Worm (Caenorhabditis elegans) whole organism, L4 larva: ENCODE results near the gene F35H10.6.
A peak's percentile ranks its signal among the peaks of the same experiment; 100 is the strongest.

Experiments used
- D1046.2 ChIP-seq: fragments of 200-800 bp; sonication (Bioruptor generic); IDR thresholded peaks from 2 replicates; pipeline ENCODE4 v1.3.6; 2022; ENCODE audit warnings: missing genetic modification characterization, missing compliant biosample characterization
- F49E8.2 ChIP-seq: sonication (generic microtip); optimal IDR thresholded peaks from 2 replicates; lab custom pipeline; 2016; ENCODE audit warnings: missing compliant biosample characterization, mild to moderate bottlenecking, missing genetic modification characterization, borderline replicate concordance
- R02D3.7 ChIP-seq: fragments of 150-350 bp; sonication (generic microtip); optimal IDR thresholded peaks from 3 replicates; lab custom pipeline; 2014; ENCODE audit warnings: missing biosample characterization, missing genetic modification characterization
- T20F7.1 ChIP-seq: fragments of 200-800 bp; sonication (Bioruptor generic); optimal IDR thresholded peaks from 2 replicates; lab custom pipeline; 2018; ENCODE audit warnings: mild to moderate bottlenecking, missing genetic modification characterization, missing compliant biosample characterization
- T26A8.4 ChIP-seq: fragments of 200-800 bp; sonication (Bioruptor generic); IDR thresholded peaks from 2 replicates; pipeline ENCODE4 v1.3.6; 2022; ENCODE audit warnings: missing genetic modification characterization, missing compliant biosample characterization
- Y105C5A.15 ChIP-seq: fragments of 200-800 bp; sonication (Bioruptor generic); IDR thresholded peaks from 2 replicates; pipeline ENCODE4 v1.3.6; 2022; ENCODE audit warnings: missing genetic modification characterization, missing compliant biosample characterization
- Y48G9A.11 ChIP-seq: fragments of 200-800 bp; sonication (Bioruptor generic); IDR thresholded peaks from 2 replicates; pipeline ENCODE4 v1.3.6; 2022; ENCODE audit warnings: missing genetic modification reagents, missing genetic modification characterization, missing compliant biosample characterization
- Y75B8A.6 ChIP-seq: fragments of 200-800 bp; sonication (Bioruptor generic); IDR thresholded peaks from 2 replicates; pipeline ENCODE4 v1.3.6; 2022; ENCODE audit warnings: missing genetic modification reagents, missing genetic modification characterization, missing compliant biosample characterization
- ZK337.2 ChIP-seq: fragments of 200-800 bp; sonication (Bioruptor generic); IDR thresholded peaks from 2 replicates; pipeline ENCODE4 v1.3.6; 2022; ENCODE audit warnings: missing genetic modification reagents, missing genetic modification characterization, missing compliant biosample characterization
- aha-1 ChIP-seq: fragments of 150-350 bp; peaks from one replicate; lab custom pipeline; 2014; ENCODE audit warnings: missing biosample characterization, missing genetic modification characterization
- ceh-44 ChIP-seq: fragments of 200-800 bp; sonication (Bioruptor generic); IDR thresholded peaks from 2 replicates; pipeline ENCODE4 v1.3.6; 2022; ENCODE audit warnings: missing genetic modification reagents, missing genetic modification characterization, missing compliant biosample characterization
- ceh-62 ChIP-seq: sonication (generic microtip); optimal IDR thresholded peaks from 2 replicates; lab custom pipeline; 2017; ENCODE audit warnings: missing biosample characterization, missing genetic modification characterization
- cey-2 ChIP-seq: sonication (generic microtip); optimal IDR thresholded peaks from 3 replicates; lab custom pipeline; 2017; ENCODE audit warnings: missing genetic modification characterization, mild to moderate bottlenecking, missing compliant biosample characterization, antibody characterized with exemption, borderline replicate concordance; ENCODE audit not compliant: insufficient read depth
- dmd-6 ChIP-seq: fragments of 200-800 bp; sonication (Bioruptor generic); IDR thresholded peaks from 2 replicates; pipeline ENCODE4 v1.3.6; 2022; ENCODE audit warnings: missing genetic modification reagents, missing genetic modification characterization, missing compliant biosample characterization
- dmd-9 ChIP-seq: fragments of 200-800 bp; sonication (Bioruptor generic); IDR thresholded peaks from 2 replicates; pipeline ENCODE4 v1.3.6; 2022; ENCODE audit warnings: missing genetic modification reagents, missing genetic modification characterization, missing compliant biosample characterization
- dve-1 ChIP-seq: sonication (generic microtip); optimal IDR thresholded peaks from 2 replicates; lab custom pipeline; 2017; ENCODE audit warnings: antibody characterized with exemption, mild to moderate bottlenecking, missing genetic modification characterization, missing compliant biosample characterization; ENCODE audit not compliant: insufficient read depth
- egl-43 ChIP-seq: fragments of 200-800 bp; sonication (Bioruptor generic); IDR thresholded peaks from 2 replicates; pipeline ENCODE4 v1.3.6; 2022; ENCODE audit warnings: missing genetic modification reagents, missing genetic modification characterization, missing compliant biosample characterization
- fkh-10 ChIP-seq: fragments of 150-350 bp; optimal IDR thresholded peaks from 2 replicates; lab custom pipeline; 2014; ENCODE audit warnings: missing biosample characterization, missing genetic modification reagents, missing genetic modification characterization
- hif-1 ChIP-seq, 2 experiments: sonication (generic microtip); optimal IDR thresholded peaks; 2 replicates each; lab custom pipeline; 2016 to 2017; ENCODE audit warnings: missing compliant biosample characterization in 2 of 2, missing genetic modification characterization in 2 of 2, missing genetic modification reagents in 2 of 2, missing genotype in 2 of 2, mild to moderate bottlenecking in 1 of 2
- hlh-11 ChIP-seq: fragments of 200-800 bp; sonication (Bioruptor generic); optimal IDR thresholded peaks from 2 replicates; lab custom pipeline; 2018; ENCODE audit warnings: mild to moderate bottlenecking, missing genetic modification characterization, missing compliant biosample characterization
- lin-1 ChIP-seq: fragments of 200-800 bp; sonication (Bioruptor generic); IDR thresholded peaks from 2 replicates; pipeline ENCODE4 v1.3.6; 2022; ENCODE audit warnings: missing genetic modification reagents, missing genetic modification characterization, missing compliant biosample characterization
- lin-13 ChIP-seq: fragments of 150-350 bp; optimal IDR thresholded peaks from 2 replicates; lab custom pipeline; 2014; ENCODE audit warnings: missing biosample characterization, missing genetic modification reagents, missing genetic modification characterization
- lin-38 ChIP-seq: fragments of 200-800 bp; sonication (Bioruptor generic); IDR thresholded peaks from 2 replicates; pipeline ENCODE4 v1.3.6; 2022; ENCODE audit warnings: missing genetic modification reagents, missing genetic modification characterization, missing compliant biosample characterization
- lir-3 ChIP-seq: sonication (generic microtip); optimal IDR thresholded peaks from 2 replicates; lab custom pipeline; 2016; ENCODE audit warnings: mild to moderate bottlenecking, missing genetic modification characterization, missing compliant biosample characterization
- lsy-2 ChIP-seq, 2 experiments: fragments of 150-350 bp in 1 of 2; sonication (generic microtip) in 1 of 2; optimal IDR thresholded peaks; 2 replicates each; lab custom pipeline; 2014 to 2017; ENCODE audit warnings: missing biosample characterization in 2 of 2, missing genetic modification characterization in 2 of 2
- mdl-1 ChIP-seq, 2 experiments: fragments of 150-350 bp in 1 of 2; sonication (generic microtip) in 1 of 2; optimal IDR thresholded peaks; 2 replicates each; lab custom pipeline; 2014 to 2017; ENCODE audit warnings: missing biosample characterization in 2 of 2, missing genetic modification characterization in 2 of 2
- mep-1 ChIP-seq: fragments of 150-350 bp; sonication (generic microtip); optimal IDR thresholded peaks from 3 replicates; lab custom pipeline; 2014; ENCODE audit warnings: missing biosample characterization, missing genetic modification characterization
- mes-2 ChIP-seq: sonication (generic microtip); optimal IDR thresholded peaks from 2 replicates; lab custom pipeline; 2016; ENCODE audit warnings: missing genotype, mild to moderate bottlenecking, missing genetic modification characterization, missing compliant biosample characterization; ENCODE audit not compliant: poor library complexity, severe bottlenecking
- mxl-3 ChIP-seq: fragments of 200-800 bp; sonication (Bioruptor generic); optimal IDR thresholded peaks from 2 replicates; lab custom pipeline; 2018; ENCODE audit warnings: mild to moderate bottlenecking, missing genetic modification characterization, missing compliant biosample characterization
- nhr-11 ChIP-seq: fragments of 150-350 bp; optimal IDR thresholded peaks from 2 replicates; lab custom pipeline; 2014; ENCODE audit warnings: missing biosample characterization, missing genetic modification characterization
- nhr-237 ChIP-seq: sonication (generic microtip); optimal IDR thresholded peaks from 2 replicates; lab custom pipeline; 2017; ENCODE audit warnings: missing biosample characterization, missing genetic modification characterization
- nhr-25 ChIP-seq: sonication (generic microtip); optimal IDR thresholded peaks from 2 replicates; lab custom pipeline; 2017; ENCODE audit warnings: missing genetic modification characterization, mild to moderate bottlenecking, missing compliant biosample characterization, antibody characterized with exemption, moderate library complexity, borderline replicate concordance; ENCODE audit not compliant: insufficient read depth
- nhr-28 ChIP-seq: fragments of 150-350 bp; optimal IDR thresholded peaks from 2 replicates; lab custom pipeline; 2014; ENCODE audit warnings: missing biosample characterization, missing genetic modification characterization
- nhr-41 ChIP-seq: fragments of 200-800 bp; sonication (Bioruptor generic); IDR thresholded peaks from 2 replicates; pipeline ENCODE4 v1.3.6; 2022; ENCODE audit warnings: missing genetic modification reagents, missing genetic modification characterization, missing compliant biosample characterization
- nhr-77 ChIP-seq: fragments of 150-350 bp; optimal IDR thresholded peaks from 2 replicates; lab custom pipeline; 2014; ENCODE audit warnings: missing biosample characterization, missing genetic modification characterization
- php-3 ChIP-seq: fragments of 200-800 bp; sonication (Bioruptor generic); IDR thresholded peaks from 2 replicates; pipeline ENCODE4 v1.3.6; 2022; ENCODE audit warnings: missing genetic modification reagents, missing genetic modification characterization, missing compliant biosample characterization
- pqm-1 ChIP-seq: sonication (generic microtip); optimal IDR thresholded peaks from 2 replicates; lab custom pipeline; 2017; ENCODE audit warnings: missing biosample characterization, missing genetic modification characterization
- rbr-2 ChIP-seq: sonication (generic microtip); optimal IDR thresholded peaks from 2 replicates; lab custom pipeline; 2016; ENCODE audit warnings: missing genotype, missing genetic modification characterization, missing compliant biosample characterization
- saeg-2 ChIP-seq: fragments of 200-800 bp; sonication (Bioruptor generic); IDR thresholded peaks from 2 replicates; pipeline ENCODE4 v1.3.6; 2022; ENCODE audit warnings: missing genetic modification reagents, missing genetic modification characterization, missing compliant biosample characterization
- skn-1 ChIP-seq: fragments of 150-350 bp; optimal IDR thresholded peaks from 2 replicates; lab custom pipeline; 2014; ENCODE audit warnings: missing biosample characterization, missing genetic modification characterization
- snpc-1.2 ChIP-seq: fragments of 200-800 bp; sonication (Bioruptor generic); IDR thresholded peaks from 2 replicates; pipeline ENCODE4 v1.3.6; 2022; ENCODE audit warnings: missing genetic modification reagents, missing genetic modification characterization, missing compliant biosample characterization
- snpc-4 ChIP-seq: fragments of 150-350 bp; optimal IDR thresholded peaks from 2 replicates; lab custom pipeline; 2014; ENCODE audit warnings: missing biosample characterization, missing genetic modification characterization
- spr-1 ChIP-seq: sonication (generic microtip); optimal IDR thresholded peaks from 2 replicates; lab custom pipeline; 2016; ENCODE audit warnings: mild to moderate bottlenecking, missing genetic modification characterization, missing compliant biosample characterization
- spr-3 ChIP-seq: fragments of 200-800 bp; sonication (Bioruptor generic); optimal IDR thresholded peaks from 2 replicates; lab custom pipeline; 2018; ENCODE audit warnings: mild to moderate bottlenecking, missing genetic modification characterization, missing compliant biosample characterization
- vab-7 ChIP-seq: fragments of 200-800 bp; sonication (Bioruptor generic); IDR thresholded peaks from 2 replicates; pipeline ENCODE4 v1.3.6; 2022; ENCODE audit warnings: missing genetic modification reagents, missing genetic modification characterization, missing compliant biosample characterization
- zfp-3 ChIP-seq: fragments of 200-800 bp; sonication (Bioruptor generic); conservative IDR thresholded peaks from 2 replicates; pipeline ENCODE4 v1.3.6; 2022; ENCODE audit warnings: missing genetic modification reagents, missing genetic modification characterization, missing compliant biosample characterization
- ztf-11 ChIP-seq: fragments of 150-350 bp; optimal IDR thresholded peaks from 2 replicates; lab custom pipeline; 2014; ENCODE audit warnings: missing biosample characterization, missing genetic modification characterization

F35H10.6 gene

DNA sequence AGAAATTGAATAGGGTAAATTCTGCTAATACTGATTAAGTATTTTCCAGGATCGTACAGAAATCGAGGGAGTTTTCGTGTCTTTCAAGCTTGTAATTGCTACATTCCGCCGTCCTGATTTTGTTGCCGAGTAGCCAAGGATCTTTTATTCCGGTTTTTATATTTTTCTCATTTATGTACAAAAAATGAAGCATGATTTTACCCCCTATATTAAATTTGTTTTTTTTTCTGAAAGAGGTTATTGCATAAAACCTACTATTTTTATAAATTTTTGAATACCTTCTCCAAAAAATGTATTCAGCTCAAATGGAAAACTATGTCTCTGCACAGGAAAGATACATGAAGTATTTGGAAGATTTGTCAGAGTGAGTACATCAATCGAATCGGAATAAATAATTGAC lies at the start of gene F35H10.6:
Gene F35H10.6 (plus strand): TSS at position 301 of the 400 bp plus-strand sequence.
- TF ChIP-seq lir-3: no peak
- no peak for TF ChIP-seq saeg-2 (GFP tag; lab: Robert Waterston, UW)
- TF ChIP-seq lin-13 (GFP tag; lab: Kevin White, UChicago): no peak
- no peak for TF ChIP-seq Y48G9A.11 (GFP tag; lab: Robert Waterston, UW)
- TF ChIP-seq ceh-44 (GFP tag; lab: Robert Waterston, UW): no peak
- TF ChIP-seq nhr-41 (GFP tag; lab: Robert Waterston, UW): no peak
- no peak for TF ChIP-seq F49E8.2
- TF ChIP-seq cey-2: no peak
- TF ChIP-seq ZK337.2 (GFP tag; lab: Robert Waterston, UW): no peak

DNA sequence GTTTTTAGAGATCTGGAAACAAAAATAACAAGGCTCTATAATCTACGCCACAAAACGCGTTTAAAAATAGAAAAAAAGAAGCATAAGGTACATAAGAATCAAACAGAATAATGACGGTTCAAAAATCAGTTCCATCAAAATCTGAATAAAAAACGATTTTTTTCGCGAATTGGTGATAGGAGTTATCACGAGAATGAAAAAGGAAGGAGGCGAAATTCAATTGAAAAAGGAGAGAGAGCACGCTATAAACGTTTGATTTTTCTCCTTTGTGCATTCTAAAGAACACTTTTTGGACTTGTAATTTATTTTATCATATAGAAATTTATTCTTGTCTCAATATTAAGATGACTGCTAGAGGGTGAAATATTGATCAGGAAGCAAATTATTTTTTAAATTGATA lies 48.4 kb upstream of the F35H10.6 start:
- no peak for TF ChIP-seq F49E8.2
- TF ChIP-seq mdl-1 (tag; optimal IDR thresholded peaks at IDR 0.05; lab: Kevin White, UChicago): peak in 1 of 2 experiments; percentile 45
- TF ChIP-seq dmd-6 (GFP tag; lab: Robert Waterston, UW): peak; percentile 75
- peak; percentile 69 for TF ChIP-seq dve-1 (tag; lab: Kevin White, UChicago)
- peak; percentile 26 for TF ChIP-seq mep-1 (tag; lab: Kevin White, UChicago)
- TF ChIP-seq dmd-9 (GFP tag; lab: Robert Waterston, UW): no peak
- peak; percentile 21 for TF ChIP-seq hlh-11 (tag; lab: Kevin White, UChicago)
- TF ChIP-seq nhr-77: peak; percentile 6
- peak; percentile 38 for TF ChIP-seq nhr-28 (tag; lab: Kevin White, UChicago)
- no peak for TF ChIP-seq Y105C5A.15 (GFP tag; lab: Robert Waterston, UW)
- TF ChIP-seq T26A8.4 (GFP tag; lab: Robert Waterston, UW): no peak
- peak; percentile 29 for TF ChIP-seq pqm-1

DNA sequence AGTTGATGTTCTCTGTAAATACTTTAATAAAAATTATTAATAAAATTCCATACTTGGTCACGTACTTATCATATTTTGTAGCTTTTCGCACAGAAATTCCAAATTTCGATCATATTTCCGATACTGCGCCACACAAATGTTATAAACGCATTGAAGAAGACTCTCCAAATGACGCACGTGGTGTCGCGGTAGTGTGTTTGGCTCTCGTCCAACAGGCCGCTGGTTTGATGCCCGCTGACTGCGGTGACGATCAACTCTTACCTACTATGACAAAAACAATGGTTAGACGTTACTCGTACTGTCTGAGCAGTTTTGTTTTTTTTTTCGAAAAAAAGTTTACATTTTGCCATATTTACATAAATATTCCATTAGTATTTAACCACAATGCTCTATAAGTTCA lies 46.9 kb upstream of the F35H10.6 start:
- no peak; the same call in 1 of the 2 replicates for TF ChIP-seq egl-43 (GFP tag; lab: Robert Waterston, UW)
- TF ChIP-seq nhr-77: peak; percentile 6
- TF ChIP-seq snpc-4 (tag; lab: Kevin White, UChicago): no peak
- peak in 1 of 2 experiments; percentile 54 for TF ChIP-seq hif-1 (tag; optimal IDR thresholded peaks at IDR 0.05; lab: Kevin White, UChicago)
- peak; percentile 84 for TF ChIP-seq php-3 (GFP tag; lab: Robert Waterston, UW)
- no peak for TF ChIP-seq Y75B8A.6 (GFP tag; lab: Robert Waterston, UW)
- TF ChIP-seq dmd-9 (GFP tag; lab: Robert Waterston, UW): 0 out of 2 replicates have a peak, but pooled peaks have one; percentile 49
- peak; percentile 46 for TF ChIP-seq pqm-1
- TF ChIP-seq R02D3.7 (tag; lab: Kevin White, UChicago): no peak
- peak; percentile 73 for TF ChIP-seq zfp-3 (GFP tag; lab: Robert Waterston, UW)
- TF ChIP-seq saeg-2 (GFP tag; lab: Robert Waterston, UW): 0 out of 2 replicates have a peak, but pooled peaks have one; percentile 54
- peak; percentile 72 for TF ChIP-seq rbr-2 (tag; lab: Kevin White, UChicago)
- no peak for TF ChIP-seq nhr-25 (tag; lab: Kevin White, UChicago)
- TF ChIP-seq ztf-11 (tag; lab: Kevin White, UChicago): no peak
- peak; percentile 64 for TF ChIP-seq mxl-3
- TF ChIP-seq nhr-237 (tag; lab: Kevin White, UChicago): no peak
- peak; percentile 58 for TF ChIP-seq T20F7.1 (GFP tag; lab: Kevin White, UChicago)
- TF ChIP-seq nhr-28 (tag; lab: Kevin White, UChicago): peak; percentile 24
- no peak for TF ChIP-seq fkh-10 (GFP tag; lab: Kevin White, UChicago)
- TF ChIP-seq nhr-11 (tag; lab: Kevin White, UChicago): no peak
- peak; percentile 83; the same call in 1 of the 2 replicates for TF ChIP-seq lin-1 (GFP tag; lab: Robert Waterston, UW)
- peak; percentile 94 for TF ChIP-seq vab-7 (GFP tag; lab: Robert Waterston, UW)
- peak; percentile 93; the same call in 1 of the 2 replicates for TF ChIP-seq snpc-1.2 (GFP tag; lab: Robert Waterston, UW)
- TF ChIP-seq spr-3: peak; percentile 58
- peak; percentile 95 for TF ChIP-seq aha-1 (tag; lab: Kevin White, UChicago)
- no peak for TF ChIP-seq skn-1 (tag; lab: Kevin White, UChicago)
- no peak for TF ChIP-seq mes-2 (tag; lab: Kevin White, UChicago)
- TF ChIP-seq spr-1 (tag; lab: Kevin White, UChicago): peak; percentile 68
- peak; percentile 83 for TF ChIP-seq lin-38
- peak; percentile 83; the same call in 1 of the 2 replicates for TF ChIP-seq D1046.2
- TF ChIP-seq ceh-62 (tag; lab: Kevin White, UChicago): no peak
- peak in 1 of 2 experiments; percentile 67 for TF ChIP-seq lsy-2 (tag; optimal IDR thresholded peaks at IDR 0.05; lab: Kevin White, UChicago)
